Worm (Caenorhabditis elegans) whole organism, L1 larva: Measurements from ENCODE around the gene str-150.

ENCODE experiments used
- C16A3.4 ChIP-seq: fragments of 150-350 bp; optimal IDR thresholded peaks from 2 replicates; lab custom pipeline; 2014; ENCODE audit warnings: missing biosample characterization, missing genetic modification characterization
- C34B4.2 ChIP-seq: sonication (generic microtip); optimal IDR thresholded peaks from 2 replicates; lab custom pipeline; 2017; ENCODE audit warnings: mild to moderate bottlenecking, missing genetic modification characterization, missing compliant biosample characterization
- Y116A8C.19 ChIP-seq: sonication (generic microtip); optimal IDR thresholded peaks from 2 replicates; lab custom pipeline; 2016; ENCODE audit warnings: missing compliant biosample characterization, missing genetic modification characterization, borderline replicate concordance
- aha-1 ChIP-seq: fragments of 150-350 bp; optimal IDR thresholded peaks from 2 replicates; lab custom pipeline; 2014; ENCODE audit warnings: missing biosample characterization, missing genetic modification characterization
- ceh-63 ChIP-seq: fragments of 200-800 bp; sonication (Bioruptor generic); optimal IDR thresholded peaks from 2 replicates; lab custom pipeline; 2018; ENCODE audit warnings: mild to moderate bottlenecking, missing genetic modification characterization, missing compliant biosample characterization
- ceh-8 ChIP-seq: fragments of 200-800 bp; sonication (Bioruptor generic); optimal IDR thresholded peaks from 2 replicates; lab custom pipeline; 2018; ENCODE audit warnings: mild to moderate bottlenecking, missing genetic modification characterization, moderate library complexity, missing compliant biosample characterization
- ceh-82 ChIP-seq, 3 experiments: fragments of 150-350 bp in 1 of 3; sonication (generic microtip) in 2 of 3; optimal IDR thresholded peaks; 2 replicates each; lab custom pipeline; 2014 to 2017; ENCODE audit warnings: missing biosample characterization in 3 of 3, missing genetic modification characterization in 3 of 3
- efl-1 ChIP-seq, 4 experiments: fragments of 150-350 bp; optimal IDR thresholded peaks in 3 of 4; peaks in 1 of 4; 1 replicate in 1 of 4; 2 replicates in 3 of 4; lab custom pipeline; 2014; ENCODE audit warnings: missing biosample characterization in 2 of 4, missing genetic modification characterization in 2 of 4, missing genetic modification reagents in 2 of 4
- elt-2 ChIP-seq: sonication (generic microtip); optimal IDR thresholded peaks from 2 replicates; lab custom pipeline; 2016; ENCODE audit warnings: missing genetic modification characterization, mild to moderate bottlenecking, inconsistent platforms, missing compliant biosample characterization, missing genetic modification reagents
- ets-5 ChIP-seq: fragments of 200-800 bp; sonication (Bioruptor generic); IDR thresholded peaks from 2 replicates; pipeline ENCODE4 v1.3.6; 2022; ENCODE audit warnings: missing genetic modification characterization, missing compliant biosample characterization
- fkh-8 ChIP-seq: sonication (generic microtip); optimal IDR thresholded peaks from 2 replicates; lab custom pipeline; 2016; ENCODE audit warnings: mild to moderate bottlenecking, missing genetic modification characterization, missing compliant biosample characterization
- fos-1 ChIP-seq: fragments of 150-350 bp; optimal IDR thresholded peaks from 2 replicates; lab custom pipeline; 2014; ENCODE audit warnings: missing biosample characterization, missing genetic modification characterization
- grh-1 ChIP-seq: fragments of 200-800 bp; sonication (Bioruptor generic); IDR thresholded peaks from 2 replicates; pipeline ENCODE4 v1.3.6; 2022; ENCODE audit warnings: missing genetic modification reagents, missing genetic modification characterization, missing compliant biosample characterization
- lin-35 ChIP-seq, 2 experiments: fragments of 150-350 bp; optimal IDR thresholded peaks; 2 replicates each; lab custom pipeline; 2014; ENCODE audit warnings: missing biosample characterization in 2 of 2, missing genetic modification characterization in 2 of 2, missing genetic modification reagents in 2 of 2
- mdl-1 ChIP-seq, 2 experiments: fragments of 150-350 bp; optimal IDR thresholded peaks; 2 replicates each; lab custom pipeline; 2014 to 2017; ENCODE audit warnings: missing biosample characterization in 2 of 2, missing genetic modification characterization in 2 of 2, inconsistent platforms in 1 of 2
- nhr-20 ChIP-seq: sonication (generic microtip); optimal IDR thresholded peaks from 2 replicates; lab custom pipeline; 2016; ENCODE audit warnings: mild to moderate bottlenecking, missing genetic modification characterization, missing compliant biosample characterization
- nhr-237 ChIP-seq: fragments of 150-350 bp; optimal IDR thresholded peaks from 2 replicates; lab custom pipeline; 2014; ENCODE audit warnings: missing biosample characterization, missing genetic modification characterization
- nhr-28 ChIP-seq: fragments of 150-350 bp; optimal IDR thresholded peaks from 2 replicates; lab custom pipeline; 2014; ENCODE audit warnings: missing biosample characterization, missing genetic modification characterization
- nhr-77 ChIP-seq: fragments of 150-350 bp; optimal IDR thresholded peaks from 2 replicates; lab custom pipeline; 2014; ENCODE audit warnings: missing biosample characterization, missing genetic modification characterization
- pax-3 ChIP-seq: fragments of 200-800 bp; sonication (Bioruptor generic); optimal IDR thresholded peaks from 2 replicates; lab custom pipeline; 2018; ENCODE audit warnings: mild to moderate bottlenecking, missing genetic modification characterization, moderate library complexity, missing compliant biosample characterization
- skn-1 ChIP-seq: fragments of 150-350 bp; optimal IDR thresholded peaks from 2 replicates; lab custom pipeline; 2014; ENCODE audit warnings: missing biosample characterization, missing genetic modification characterization
- snu-23 ChIP-seq: sonication (generic microtip); optimal IDR thresholded peaks from 2 replicates; lab custom pipeline; 2016; ENCODE audit warnings: missing genetic modification characterization, missing compliant biosample characterization
- swsn-7 ChIP-seq: sonication (generic microtip); optimal IDR thresholded peaks from 2 replicates; lab custom pipeline; 2016; ENCODE audit warnings: missing genetic modification characterization, missing compliant biosample characterization
- tlp-1 ChIP-seq: fragments of 150-350 bp; optimal IDR thresholded peaks from 2 replicates; lab custom pipeline; 2014; ENCODE audit warnings: missing biosample characterization, missing genetic modification characterization
- unc-62 ChIP-seq: fragments of 150-350 bp; optimal IDR thresholded peaks from 2 replicates; lab custom pipeline; 2014; ENCODE audit warnings: missing biosample characterization, missing genetic modification reagents, missing genetic modification characterization
- unc-86 ChIP-seq: sonication (generic microtip); optimal IDR thresholded peaks from 2 replicates; lab custom pipeline; 2016; ENCODE audit warnings: missing genetic modification characterization, missing compliant biosample characterization
- unc-98 ChIP-seq: fragments of 200-800 bp; sonication (Bioruptor generic); IDR thresholded peaks from 2 replicates; pipeline ENCODE4 v1.3.6; 2022; ENCODE audit warnings: missing genetic modification characterization, missing compliant biosample characterization
- vab-15 ChIP-seq: sonication (generic microtip); optimal IDR thresholded peaks from 2 replicates; lab custom pipeline; 2017; ENCODE audit warnings: missing genotype, mild to moderate bottlenecking, missing genetic modification characterization, missing compliant biosample characterization
- zag-1 ChIP-seq: fragments of 150-350 bp; optimal IDR thresholded peaks from 2 replicates; lab custom pipeline; 2014; ENCODE audit warnings: missing biosample characterization, missing genetic modification characterization
- ztf-11 ChIP-seq, 2 experiments: sonication (generic microtip); optimal IDR thresholded peaks; 2 replicates each; lab custom pipeline; 2016 to 2017; ENCODE audit warnings: missing genetic modification characterization in 2 of 2, missing biosample characterization in 1 of 2, missing compliant biosample characterization in 1 of 2

The str-150 gene

ce11 chrV:16610791-16611385 lies 27.8 kb downstream of the str-150 start, which contains the start of gene srw-54:
Gene srw-54, plus strand, starts transcription at chrV:16611335.
- TF ChIP-seq efl-1 (optimal IDR thresholded peaks at IDR 0.05; lab: Kevin White, UChicago) (no peak), efl-1 (GFP tag; optimal IDR thresholded peaks at IDR 0.05 in 1 of 2; lab: Kevin White, UChicago) (peak in 1 of 2 experiments; percentile 39), elt-2 (tag; lab: Kevin White, UChicago) (peak; percentile 57), vab-15 (tag; lab: Kevin White, UChicago) (no peak)
- TF ChIP-seq, all 84 proteins: peak for 2

ce11 chrV:16617462-16617861 lies 34.4 kb downstream of the str-150 start, which contains the start of gene Y70C5A.4:
Gene Y70C5A.4, plus strand, starts transcription at chrV:16617762.
- TF ChIP-seq mdl-1 (tag; optimal IDR thresholded peaks at IDR 0.05; lab: Kevin White, UChicago) = no peak
- TF ChIP-seq swsn-7 (tag; lab: Kevin White, UChicago) = no peak
- no peak for TF ChIP-seq C34B4.2 (tag; lab: Kevin White, UChicago)

- peak; percentile 1 for TF ChIP-seq elt-2 (tag; lab: Kevin White, UChicago)
- TF ChIP-seq swsn-7 (tag; lab: Kevin White, UChicago) = no peak
These were observed 37.8 kb downstream of the str-150 start, which contains the start of gene Y70C5A.3 for ce11 chrV:16620874-16621273. Gene Y70C5A.3, minus strand, starts transcription at chrV:16620923.

ce11 chrV:16621894-16622293 lies 38.8 kb downstream of the str-150 start:
- TF ChIP-seq efl-1 (optimal IDR thresholded peaks at IDR 0.05; lab: Kevin White, UChicago) = no peak
- no peak for TF ChIP-seq efl-1 (GFP tag; optimal IDR thresholded peaks at IDR 0.05 in 1 of 2; lab: Kevin White, UChicago)
- no peak for TF ChIP-seq C16A3.4
- 0 out of 2 replicates have a peak, but pooled peaks have one; percentile 12 for TF ChIP-seq grh-1 (GFP tag; lab: Robert Waterston, UW)
- no peak for TF ChIP-seq Y116A8C.19 (tag; lab: Kevin White, UChicago)
- peak; percentile 11 for TF ChIP-seq fkh-8 (tag; lab: Kevin White, UChicago)
- TF ChIP-seq, all 84 proteins: peak for 2

- TF ChIP-seq C16A3.4 = no peak
- no peak for TF ChIP-seq ceh-63 (GFP tag; lab: Kevin White, UChicago)
- no peak for TF ChIP-seq nhr-77
- no peak for TF ChIP-seq fos-1 (tag; lab: Kevin White, UChicago)
- TF ChIP-seq nhr-237 (tag; lab: Kevin White, UChicago) = no peak
- TF ChIP-seq snu-23 (GFP tag; lab: Kevin White, UChicago) = no peak
- TF ChIP-seq skn-1 (tag; lab: Kevin White, UChicago) = no peak
- TF ChIP-seq unc-62 = no peak
- TF ChIP-seq Y116A8C.19 (tag; lab: Kevin White, UChicago) = no peak
- TF ChIP-seq unc-98 (GFP tag; lab: Robert Waterston, UW) = no peak
- no peak for TF ChIP-seq nhr-28 (tag; lab: Kevin White, UChicago)
- no peak for TF ChIP-seq aha-1
- no peak for TF ChIP-seq elt-2 (tag; lab: Kevin White, UChicago)
- no peak for TF ChIP-seq zag-1 (tag; lab: Kevin White, UChicago)
- no peak for TF ChIP-seq unc-86 (tag; lab: Kevin White, UChicago)
- no peak for TF ChIP-seq ceh-82 (tag; optimal IDR thresholded peaks at IDR 0.05; lab: Kevin White, UChicago)
- TF ChIP-seq ceh-8 = no peak
- no peak for TF ChIP-seq nhr-20
- TF ChIP-seq ets-5 (GFP tag; lab: Robert Waterston, UW) = no peak
These were observed 39.7 kb downstream of the str-150 start, which contains the start of gene Y70C5A.2 for ce11 chrV:16622754-16623261. Gene Y70C5A.2, minus strand, starts transcription at chrV:16623211.

ce11 chrV:16627962-16628361 lies 44.9 kb downstream of the str-150 start, which contains the start of gene oac-53:
Gene oac-53, minus strand, starts transcription at chrV:16627970.
- TF ChIP-seq ztf-11 (tag; optimal IDR thresholded peaks at IDR 0.05; lab: Kevin White, UChicago) (no peak), lin-35 (GFP tag; optimal IDR thresholded peaks at IDR 0.05; lab: Kevin White, UChicago) (no peak), tlp-1 (tag; lab: Kevin White, UChicago) (peak; percentile 3), pax-3 (tag; lab: Kevin White, UChicago) (no peak), elt-2 (tag; lab: Kevin White, UChicago) (peak; percentile 77)
